Fruit fly (Drosophila melanogaster) whole organism: ENCODE results near the gene CG14687.

ENCODE experiments used
- CG8478 ChIP-seq: fragments of >200 bp; optimal IDR thresholded peaks from 2 replicates; lab custom pipeline; 2018; ENCODE audit warnings: inconsistent platforms
- Dll ChIP-seq: fragments of >200 bp; optimal IDR thresholded peaks from 2 replicates; lab custom pipeline; 2017
- EcR ChIP-seq, 2 experiments: fragments of >200 bp; optimal IDR thresholded peaks; 2 replicates each; lab custom pipeline; 2017; ENCODE audit warnings: missing biosample characterization in 2 of 2, missing genetic modification characterization in 2 of 2, missing genetic modification reagents in 2 of 2
- pan ChIP-seq: fragments of >200 bp; optimal IDR thresholded peaks from 2 replicates; lab custom pipeline; 2017
- psq ChIP-seq: fragments of >200 bp; optimal IDR thresholded peaks from 2 replicates; lab custom pipeline; 2017
- usp ChIP-seq: fragments of >200 bp; optimal IDR thresholded peaks from 2 replicates; lab custom pipeline; 2017; ENCODE audit warnings: missing biosample characterization, missing genetic modification characterization, mixed read lengths

dm6 chr3R:10751061-10751460 is 41.6 kb upstream of the CG14687 start, which contains the start of gene TkR86C:
- TF ChIP-seq usp (GFP tag; lab: Kevin White, UChicago), result no peak
- TF ChIP-seq pan (lab: Kevin White, UChicago), result no peak
- no peak for TF ChIP-seq CG8478 (lab: Kevin White, UChicago)
- no peak for TF ChIP-seq Dll (lab: Kevin White, UChicago)
- TF ChIP-seq psq (lab: Kevin White, UChicago), result no peak
- no peak for TF ChIP-seq EcR (GFP tag; optimal IDR thresholded peaks at IDR 0.05; lab: Kevin White, UChicago)
